Worm (Caenorhabditis elegans) whole organism, L2 larva: ENCODE measurements around the gene suex-2.

ENCODE experiments used
- R02D3.7 ChIP-seq: fragments of 150-350 bp; optimal IDR thresholded peaks from 2 replicates; lab custom pipeline; 2014; ENCODE audit warnings: missing biosample characterization, missing genetic modification characterization
- alr-1 ChIP-seq: fragments of 150-350 bp; optimal IDR thresholded peaks from 2 replicates; lab custom pipeline; 2014; ENCODE audit warnings: missing biosample characterization, missing genetic modification characterization
- egl-27 ChIP-seq: sonication (generic microtip); optimal IDR thresholded peaks from 3 replicates; lab custom pipeline; 2017; ENCODE audit warnings: missing biosample characterization, missing genetic modification reagents, missing genetic modification characterization
- lsy-2 ChIP-seq, 2 experiments: fragments of 150-350 bp in 1 of 2; sonication (generic microtip) in 1 of 2; optimal IDR thresholded peaks; 2 replicates each; lab custom pipeline; 2014 to 2017; ENCODE audit warnings: missing biosample characterization in 2 of 2, missing genetic modification characterization in 2 of 2
- mdl-1 ChIP-seq, 2 experiments: fragments of 150-350 bp in 1 of 2; sonication (generic microtip) in 1 of 2; optimal IDR thresholded peaks; 2 replicates each; lab custom pipeline; 2017; ENCODE audit warnings: missing biosample characterization in 2 of 2, missing genetic modification characterization in 2 of 2
- nhr-11 ChIP-seq: fragments of 150-350 bp; optimal IDR thresholded peaks from 2 replicates; lab custom pipeline; 2014; ENCODE audit warnings: missing biosample characterization, missing genetic modification characterization
- nhr-237 ChIP-seq: fragments of 150-350 bp; optimal IDR thresholded peaks from 2 replicates; lab custom pipeline; 2014; ENCODE audit warnings: missing biosample characterization, missing genetic modification characterization
- snpc-4 ChIP-seq: fragments of 150-350 bp; optimal IDR thresholded peaks from 2 replicates; lab custom pipeline; 2014; ENCODE audit warnings: missing biosample characterization, missing genetic modification characterization
- unc-62 ChIP-seq: fragments of 150-350 bp; optimal IDR thresholded peaks from 2 replicates; lab custom pipeline; 2014; ENCODE audit warnings: missing biosample characterization, missing genetic modification reagents, missing genetic modification characterization
- ztf-4 ChIP-seq: fragments of 150-350 bp; optimal IDR thresholded peaks from 2 replicates; lab custom pipeline; 2014; ENCODE audit warnings: missing biosample characterization, missing genetic modification characterization

DNA sequence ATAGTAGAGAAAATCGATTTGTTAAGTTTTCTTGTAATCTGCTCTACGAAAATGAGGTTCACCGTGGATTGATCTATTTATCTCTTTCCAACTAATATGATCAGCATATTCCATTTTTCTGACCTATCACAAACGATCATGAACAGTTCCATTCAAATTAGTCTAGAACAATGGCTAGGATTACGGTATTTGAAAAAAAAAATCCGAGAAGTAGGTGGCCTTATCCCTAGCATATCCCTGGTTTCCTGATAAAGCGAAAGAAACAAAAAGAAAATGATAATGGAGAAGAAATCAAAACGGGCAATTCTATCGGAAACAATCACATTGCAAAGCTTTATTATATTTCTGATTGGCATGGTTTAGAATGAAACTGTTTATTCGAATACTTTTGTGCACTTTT lies 24.7 kb downstream of the suex-2 start, which contains the start of gene mltn-12:
- TF ChIP-seq nhr-11 (tag; lab: Kevin White, UChicago) (no peak), nhr-237 (no peak), mdl-1 (tag; optimal IDR thresholded peaks at IDR 0.05; lab: Kevin White, UChicago) (no peak), ztf-4 (tag; lab: Kevin White, UChicago) (no peak), lsy-2 (tag; optimal IDR thresholded peaks at IDR 0.05; lab: Kevin White, UChicago) (no peak), R02D3.7 (no peak), unc-62 (GFP tag; lab: Kevin White, UChicago) (no peak), alr-1 (tag; lab: Kevin White, UChicago) (no peak), egl-27 (tag; lab: Kevin White, UChicago) (no peak), snpc-4 (tag; lab: Kevin White, UChicago) (no peak)
